Fruit fly (Drosophila melanogaster) whole organism, adult: ENCODE data around the gene slow.

Experiments used
- CG12768 ChIP-seq: fragments of 200-800 bp; sonication (Bioruptor generic); optimal IDR thresholded peaks from 2 replicates; lab custom pipeline; 2017; ENCODE audit warnings: missing biosample characterization, missing genetic modification characterization, mild to moderate bottlenecking, moderate library complexity, missing genetic modification reagents
- CG1620 ChIP-seq: fragments of 200-800 bp; sonication (Bioruptor generic); optimal IDR thresholded peaks from 2 replicates; lab custom pipeline; 2016; ENCODE audit warnings: missing biosample characterization, missing genetic modification characterization
- CG5204 ChIP-seq: fragments of 200-800 bp; sonication (Bioruptor generic); optimal IDR thresholded peaks from 2 replicates; lab custom pipeline; 2016; ENCODE audit warnings: missing biosample characterization, missing genetic modification characterization
- CG7101 ChIP-seq: fragments of 200-800 bp; sonication (Bioruptor generic); optimal IDR thresholded peaks from 2 replicates; lab custom pipeline; 2018; ENCODE audit warnings: missing biosample characterization, mild to moderate bottlenecking, missing genetic modification characterization, moderate library complexity
- Clk ChIP-seq: fragments of 200-800 bp; sonication (Bioruptor generic); optimal IDR thresholded peaks from 2 replicates; lab custom pipeline; 2017; ENCODE audit warnings: missing biosample characterization, missing genetic modification characterization
- Hr96 ChIP-seq: fragments of 200-800 bp; sonication (Bioruptor generic); optimal IDR thresholded peaks from 2 replicates; lab custom pipeline; 2016; ENCODE audit warnings: missing biosample characterization, missing genetic modification characterization
- Mnt ChIP-seq: fragments of 200-800 bp; sonication (Bioruptor generic); optimal IDR thresholded peaks from 2 replicates; lab custom pipeline; 2016; ENCODE audit warnings: missing biosample characterization, mild to moderate bottlenecking, missing genetic modification characterization
- cic ChIP-seq: fragments of 200-800 bp; sonication (Bioruptor generic); optimal IDR thresholded peaks from 2 replicates; lab custom pipeline; 2017; ENCODE audit warnings: missing biosample characterization, mild to moderate bottlenecking, missing genetic modification characterization, moderate library complexity
- cnc ChIP-seq, 2 experiments: fragments of >200 bp; optimal IDR thresholded peaks; 2 replicates each; lab custom pipeline; 2017
- kay ChIP-seq: fragments of 200-800 bp; sonication (Bioruptor generic); peaks from one replicate; lab custom pipeline; 2016; ENCODE audit warnings: missing biosample characterization, missing genetic modification characterization, borderline replicate concordance
- ovo ChIP-seq: fragments of 200-800 bp; sonication (Bioruptor generic); optimal IDR thresholded peaks from 2 replicates; lab custom pipeline; 2016; ENCODE audit warnings: missing biosample characterization, missing genetic modification characterization
- toe ChIP-seq: fragments of 200-800 bp; sonication (Bioruptor generic); optimal IDR thresholded peaks from 2 replicates; lab custom pipeline; 2016; ENCODE audit warnings: missing biosample characterization, missing genetic modification characterization

dm6 chr3L:4409898-4410629, 25.8 kb downstream of the slow start:
- TF ChIP-seq cic (no peak), CG1620 (GFP tag; lab: Kevin White, UChicago) (no peak), Mnt (peak; percentile 4), cnc (optimal IDR thresholded peaks at IDR 0.05; lab: Kevin White, UChicago) (no peak), CG12768 (GFP tag; lab: Kevin White, UChicago) (no peak), CG5204 (no peak), Hr96 (GFP tag; lab: Kevin White, UChicago) (no peak), CG7101 (tag; lab: Kevin White, UChicago) (no peak), toe (GFP tag; lab: Kevin White, UChicago) (no peak), kay (GFP tag; lab: Kevin White, UChicago) (no peak), Clk (GFP tag; lab: Kevin White, UChicago) (no peak), ovo (GFP tag; lab: Kevin White, UChicago) (no peak)
